Worm (Caenorhabditis elegans): ENCODE data around the gene F28F9.3.
A peak's percentile ranks its signal among the peaks of the same experiment; 100 is the strongest.

The F28F9.3 gene

ce11 chrIV:3819278-3819777, 7.4 kb upstream of the F28F9.3 start, which contains the start of gene bris-1:
Gene bris-1 (minus strand): TSS chrIV:3819328.
- peak; percentile 88 for TF ChIP-seq nhr-80 (tag; optimal IDR thresholded peaks at IDR 0.05)
- TF ChIP-seq rpc-1 (optimal IDR thresholded peaks at IDR 0.05), result no peak
- TF ChIP-seq rpc-1 (tag; optimal IDR thresholded peaks at IDR 0.05), result no peak
- TF ChIP-seq ceh-58 (GFP tag; IDR thresholded peaks at IDR 0.05), result 0 out of 2 replicates have a peak, but pooled peaks have one; percentile 14

ce11 chrIV:3820133-3820532, 6.6 kb upstream of the F28F9.3 start:
- TF ChIP-seq C06A6.2 (GFP tag; conservative IDR thresholded peaks at IDR 0.05) (no peak), F33H1.4 (GFP tag; IDR thresholded peaks at IDR 0.05) (no peak), lir-1 (GFP tag; conservative IDR thresholded peaks at IDR 0.05) (no peak), F57C9.4 (tag; optimal IDR thresholded peaks at IDR 0.05) (no peak), T26A5.8 (tag; optimal IDR thresholded peaks at IDR 0.05) (no peak), rcor-1 (GFP tag; IDR thresholded peaks at IDR 0.05) (no peak), hrde-1 (tag; optimal IDR thresholded peaks at IDR 0.05; ENCODE audit: borderline replicate concordance) (no peak), dox-1 (GFP tag; IDR thresholded peaks at IDR 0.05) (no peak), Y53G8AR.9 (GFP tag; conservative IDR thresholded peaks at IDR 0.05) (no peak), nhr-27 (tag; optimal IDR thresholded peaks at IDR 0.05) (no peak), pbrm-1 (GFP tag; IDR thresholded peaks at IDR 0.05) (no peak), F22D6.2 (tag; optimal IDR thresholded peaks at IDR 0.05) (no peak)

ce11 chrIV:3821554-3821953, 5.1 kb upstream of the F28F9.3 start:
- TF ChIP-seq sea-2 (GFP tag; IDR thresholded peaks at IDR 0.05) (no peak), cebp-1 (GFP tag; IDR thresholded peaks at IDR 0.05) (no peak), cebp-1 (tag; optimal IDR thresholded peaks at IDR 0.05) (no peak), hsf-1 (GFP tag; IDR thresholded peaks at IDR 0.05) (no peak), nhr-80 (tag; optimal IDR thresholded peaks at IDR 0.05) (peak; percentile 59), hmg-1.2 (GFP tag; IDR thresholded peaks at IDR 0.05) (peak; percentile 73), ama-1 (optimal IDR thresholded peaks at IDR 0.05) (no peak), ama-1 (GFP tag; optimal IDR thresholded peaks at IDR 0.05) (no peak)

- peak; percentile 49; the same call in 1 of the 2 replicates for TF ChIP-seq hmg-1.2 (GFP tag; IDR thresholded peaks at IDR 0.05)
- TF ChIP-seq efl-1 (GFP tag; optimal IDR thresholded peaks at IDR 0.05), result no peak
These were observed 2.0 kb upstream of the F28F9.3 start for ce11 chrIV:3824720-3825119.

ce11 chrIV:3825388-3825787, 1.3 kb upstream of the F28F9.3 start:
- TF ChIP-seq madf-6 (GFP tag; IDR thresholded peaks at IDR 0.05), result no peak
- TF ChIP-seq akir-1 (GFP tag; optimal IDR thresholded peaks at IDR 0.05), result no peak
- no peak for TF ChIP-seq ztf-3 (GFP tag; optimal IDR thresholded peaks at IDR 0.05)

- TF ChIP-seq nfya-1 (tag; optimal IDR thresholded peaks at IDR 0.05; ENCODE audit: borderline replicate concordance, insufficient read depth), result no peak
- TF ChIP-seq sdz-38 (tag; optimal IDR thresholded peaks at IDR 0.05), result no peak
- TF ChIP-seq aptf-3 (GFP tag; IDR thresholded peaks at IDR 0.05), result no peak
- no peak for TF ChIP-seq egl-18 (GFP tag; IDR thresholded peaks at IDR 0.05)
- no peak for TF ChIP-seq F57A8.1 (GFP tag; optimal IDR thresholded peaks at IDR 0.05)
- TF ChIP-seq lsy-27 (tag; optimal IDR thresholded peaks at IDR 0.05; ENCODE audit: borderline replicate concordance, insufficient read depth), result no peak
- no peak for TF ChIP-seq lag-1 (GFP tag; IDR thresholded peaks at IDR 0.05)
- TF ChIP-seq F55B11.4 (tag; optimal IDR thresholded peaks at IDR 0.05; ENCODE audit: borderline replicate concordance, insufficient read depth), result no peak
- no peak for TF ChIP-seq lin-40 (tag; optimal IDR thresholded peaks at IDR 0.05)
- no peak for TF ChIP-seq snpc-1.1 (tag; optimal IDR thresholded peaks at IDR 0.05; ENCODE audit: insufficient read depth)
- no peak for TF ChIP-seq mxl-1 (tag; optimal IDR thresholded peaks at IDR 0.05)
- TF ChIP-seq snpc-4 (GFP tag; optimal IDR thresholded peaks at IDR 0.05), result no peak
- TF ChIP-seq snpc-4 (tag; optimal IDR thresholded peaks at IDR 0.05), result no peak
These were observed 1.0 kb downstream of the F28F9.3 start for ce11 chrIV:3827724-3828123.
